Worm (Caenorhabditis elegans): ENCODE measurements around the gene Y119D3B.21.
A peak's percentile ranks its signal among the peaks of the same experiment; 100 is the strongest.

- no peak for TF ChIP-seq lin-39 (tag; optimal IDR thresholded peaks at IDR 0.05)
- no peak for TF ChIP-seq egl-27 (tag; optimal IDR thresholded peaks at IDR 0.05)
- TF ChIP-seq elt-3 (tag; optimal IDR thresholded peaks at IDR 0.05), result no peak
- TF ChIP-seq ztf-11 (tag; optimal IDR thresholded peaks at IDR 0.05), result no peak
- no peak for TF ChIP-seq mdl-1 (tag; optimal IDR thresholded peaks at IDR 0.05)
- no peak for TF ChIP-seq ceh-82 (tag; optimal IDR thresholded peaks at IDR 0.05)
- no peak for TF ChIP-seq nfya-1 (tag; optimal IDR thresholded peaks at IDR 0.05; ENCODE audit: insufficient read depth)
- peak; percentile 85 for TF ChIP-seq elt-2 (tag; optimal IDR thresholded peaks at IDR 0.05)
- TF ChIP-seq egl-5 (tag; optimal IDR thresholded peaks at IDR 0.05), result no peak
Measured at ce11 chrIII:1220012-1220411, 5.2 kb downstream of the Y119D3B.21 start.
